Worm (Caenorhabditis elegans) whole organism, late embryonic: ENCODE measurements around the gene C27D6.15.

Source experiments
- C08G9.2 ChIP-seq: sonication (generic microtip); optimal IDR thresholded peaks from 2 replicates; lab custom pipeline; 2016; ENCODE audit warnings: mild to moderate bottlenecking, missing genetic modification characterization, moderate library complexity, missing compliant biosample characterization
- nhr-11 ChIP-seq: fragments of 150-350 bp; optimal IDR thresholded peaks from 2 replicates; lab custom pipeline; 2014; ENCODE audit warnings: missing biosample characterization, missing genetic modification characterization
- sox-4 ChIP-seq: sonication (generic microtip); optimal IDR thresholded peaks from 2 replicates; lab custom pipeline; 2017; ENCODE audit warnings: mild to moderate bottlenecking, missing genetic modification characterization, inconsistent platforms, missing compliant biosample characterization
- unc-55 ChIP-seq: sonication (generic microtip); optimal IDR thresholded peaks from 2 replicates; lab custom pipeline; 2017; ENCODE audit warnings: missing biosample characterization, missing genetic modification reagents, missing genetic modification characterization

- TF ChIP-seq C08G9.2 (no peak), unc-55 (no peak), sox-4 (no peak), nhr-11 (no peak)
Measured at ce11 chrII:5187469-5187868, 15.8 kb downstream of the C27D6.15 start, which contains the start of gene crh-2.
